Fruit fly (Drosophila melanogaster) whole organism, prepupa: ENCODE measurements around the gene TBC1D23.

Source experiments
- Blimp-1 ChIP-seq: fragments of 200-800 bp; sonication (Bioruptor generic); optimal IDR thresholded peaks from 3 replicates; lab custom pipeline; 2017; ENCODE audit warnings: missing biosample characterization, missing genetic modification characterization, mild to moderate bottlenecking, moderate library complexity, missing genetic modification reagents
- CG10669 ChIP-seq: fragments of 200-800 bp; sonication (Bioruptor generic); optimal IDR thresholded peaks from 3 replicates; lab custom pipeline; 2018; ENCODE audit warnings: missing biosample characterization, mild to moderate bottlenecking, missing genetic modification characterization, moderate library complexity
- CG11294 ChIP-seq: fragments of 200-800 bp; sonication (Bioruptor generic); IDR thresholded peaks from 2 replicates; pipeline ENCODE4 v1.3.6; 2022; ENCODE audit warnings: missing biosample characterization, missing genetic modification characterization
- CG11762 ChIP-seq: fragments of 200-800 bp; sonication (Bioruptor generic); optimal IDR thresholded peaks from 3 replicates; lab custom pipeline; 2016; ENCODE audit warnings: missing biosample characterization, missing genetic modification characterization; ENCODE audit not compliant: insufficient read depth
- CG15336 ChIP-seq: fragments of 200-800 bp; sonication (Bioruptor generic); IDR thresholded peaks from 2 replicates; pipeline ENCODE4 v1.3.6; 2022; ENCODE audit warnings: missing biosample characterization, missing genetic modification characterization
- CG1621 ChIP-seq: fragments of 200-800 bp; sonication (Bioruptor generic); optimal IDR thresholded peaks from 3 replicates; lab custom pipeline; 2018; ENCODE audit warnings: missing biosample characterization, mild to moderate bottlenecking, missing genetic modification characterization
- CG16779 ChIP-seq: fragments of 200-800 bp; sonication (Bioruptor generic); optimal IDR thresholded peaks from 3 replicates; lab custom pipeline; 2017; ENCODE audit warnings: missing biosample characterization, mild to moderate bottlenecking, missing genetic modification characterization
- CG3032 ChIP-seq: fragments of 200-800 bp; optimal IDR thresholded peaks from 2 replicates; lab custom pipeline; 2019; ENCODE audit warnings: missing biosample characterization, mild to moderate bottlenecking, missing genetic modification characterization, moderate library complexity
- CG31627 ChIP-seq: fragments of 200-800 bp; sonication (Bioruptor generic); optimal IDR thresholded peaks from 3 replicates; lab custom pipeline; 2016; ENCODE audit warnings: missing biosample characterization, missing genetic modification characterization
- CG34406 ChIP-seq: fragments of 200-800 bp; sonication (Bioruptor generic); optimal IDR thresholded peaks from 3 replicates; lab custom pipeline; 2016; ENCODE audit warnings: missing biosample characterization, missing genetic modification characterization
- CG4318 ChIP-seq: fragments of 200-800 bp; sonication (Bioruptor generic); optimal IDR thresholded peaks from 3 replicates; lab custom pipeline; 2017; ENCODE audit warnings: missing biosample characterization, mild to moderate bottlenecking, missing genetic modification characterization
- CG6163 ChIP-seq: fragments of 200-800 bp; sonication (Bioruptor generic); IDR thresholded peaks from 3 replicates; pipeline ENCODE4 v1.3.6; 2022; ENCODE audit warnings: missing biosample characterization, missing genetic modification characterization
- CG6276 ChIP-seq: fragments of 200-800 bp; sonication (Bioruptor generic); optimal IDR thresholded peaks from 2 replicates; lab custom pipeline; 2017; ENCODE audit warnings: missing biosample characterization, mild to moderate bottlenecking, missing genetic modification characterization
- CG6792 ChIP-seq: fragments of 200-800 bp; sonication (Bioruptor generic); optimal IDR thresholded peaks from 3 replicates; lab custom pipeline; 2016; ENCODE audit warnings: missing biosample characterization, missing genetic modification characterization
- CG6808 ChIP-seq: fragments of 200-800 bp; sonication (Bioruptor generic); optimal IDR thresholded peaks from 3 replicates; lab custom pipeline; 2017; ENCODE audit warnings: missing biosample characterization, missing genetic modification characterization, mild to moderate bottlenecking, moderate library complexity, missing genetic modification reagents
- CG6854 ChIP-seq: fragments of 200-800 bp; sonication (Bioruptor generic); optimal IDR thresholded peaks from 2 replicates; lab custom pipeline; 2017; ENCODE audit warnings: missing biosample characterization, mild to moderate bottlenecking, missing genetic modification characterization
- CG7368 ChIP-seq: fragments of 200-800 bp; sonication (Bioruptor generic); optimal IDR thresholded peaks from 3 replicates; lab custom pipeline; 2016; ENCODE audit warnings: missing biosample characterization, missing genetic modification characterization
- CG8119 ChIP-seq: fragments of 200-800 bp; sonication (Bioruptor generic); IDR thresholded peaks from 3 replicates; pipeline ENCODE4 v1.3.6; 2022; ENCODE audit warnings: missing biosample characterization, missing genetic modification characterization
- CG8319 ChIP-seq: fragments of 200-800 bp; sonication (Bioruptor generic); optimal IDR thresholded peaks from 3 replicates; lab custom pipeline; 2016; ENCODE audit warnings: missing biosample characterization, missing genetic modification characterization
- CG8632 ChIP-seq: fragments of 200-800 bp; sonication (Bioruptor generic); optimal IDR thresholded peaks from 3 replicates; lab custom pipeline; 2016; ENCODE audit warnings: missing biosample characterization, missing genetic modification characterization
- CG9139 ChIP-seq: fragments of 200-800 bp; sonication (Bioruptor generic); optimal IDR thresholded peaks from 3 replicates; lab custom pipeline; 2017; ENCODE audit warnings: missing biosample characterization, mild to moderate bottlenecking, missing genetic modification characterization
- Eip75B ChIP-seq: fragments of 200-800 bp; sonication (Bioruptor generic); optimal IDR thresholded peaks from 3 replicates; lab custom pipeline; 2016; ENCODE audit warnings: missing biosample characterization, missing genetic modification characterization
- Eip78C ChIP-seq: fragments of 200-800 bp; sonication (Bioruptor generic); peaks from one replicate; lab custom pipeline; 2016; ENCODE audit warnings: missing biosample characterization, missing genetic modification characterization
- Ets21C ChIP-seq: fragments of 200-800 bp; sonication (Bioruptor generic); optimal IDR thresholded peaks from 3 replicates; lab custom pipeline; 2016; ENCODE audit warnings: missing biosample characterization, missing genetic modification characterization
- Gug ChIP-seq: fragments of 200-800 bp; sonication (Bioruptor generic); IDR thresholded peaks from 2 replicates; pipeline ENCODE4 v1.3.6; 2022; ENCODE audit warnings: missing biosample characterization, missing genetic modification characterization
- Hr38 ChIP-seq: sonication (Bioruptor generic); optimal IDR thresholded peaks from 2 replicates; lab custom pipeline; 2016; ENCODE audit warnings: missing biosample characterization, missing genetic modification characterization
- Hr39 ChIP-seq: fragments of 200-800 bp; sonication (Bioruptor generic); optimal IDR thresholded peaks from 2 replicates; lab custom pipeline; 2016; ENCODE audit warnings: missing biosample characterization, missing genetic modification characterization
- Hr4 ChIP-seq: fragments of 200-800 bp; sonication (Bioruptor generic); optimal IDR thresholded peaks from 3 replicates; lab custom pipeline; 2016; ENCODE audit warnings: missing biosample characterization, missing genetic modification characterization
- Lpt ChIP-seq: fragments of 200-800 bp; sonication (Bioruptor generic); optimal IDR thresholded peaks from 3 replicates; lab custom pipeline; 2016; ENCODE audit warnings: missing biosample characterization, missing genetic modification characterization
- Met ChIP-seq: fragments of 200-800 bp; sonication (Bioruptor generic); optimal IDR thresholded peaks from 3 replicates; lab custom pipeline; 2016; ENCODE audit warnings: missing biosample characterization, missing genetic modification characterization
- Smox ChIP-seq: fragments of 200-800 bp; sonication (Bioruptor generic); optimal IDR thresholded peaks from 3 replicates; lab custom pipeline; 2016; ENCODE audit warnings: missing biosample characterization, missing genetic modification characterization
- Sox102F ChIP-seq: fragments of 200-800 bp; sonication (Bioruptor generic); optimal IDR thresholded peaks from 2 replicates; lab custom pipeline; 2016; ENCODE audit warnings: missing biosample characterization, mild to moderate bottlenecking, missing genetic modification characterization
- Sox14 ChIP-seq: fragments of 200-800 bp; sonication (Bioruptor generic); optimal IDR thresholded peaks from 3 replicates; lab custom pipeline; 2016; ENCODE audit warnings: missing biosample characterization, missing genetic modification characterization
- Sox15 ChIP-seq: fragments of 200-800 bp; sonication (Bioruptor generic); optimal IDR thresholded peaks from 3 replicates; lab custom pipeline; 2016; ENCODE audit warnings: missing biosample characterization, missing genetic modification characterization
- achi ChIP-seq: fragments of 200-800 bp; sonication (Bioruptor generic); optimal IDR thresholded peaks from 3 replicates; lab custom pipeline; 2016; ENCODE audit warnings: missing biosample characterization, missing genetic modification characterization
- acj6 ChIP-seq: fragments of 200-800 bp; sonication (Bioruptor generic); optimal IDR thresholded peaks from 3 replicates; lab custom pipeline; 2016; ENCODE audit warnings: missing biosample characterization, missing genetic modification characterization
- cyc ChIP-seq: fragments of 200-800 bp; sonication (Bioruptor generic); optimal IDR thresholded peaks from 3 replicates; lab custom pipeline; 2016; ENCODE audit warnings: missing biosample characterization, missing genetic modification characterization
- dac ChIP-seq: fragments of 200-800 bp; sonication (Bioruptor generic); optimal IDR thresholded peaks from 2 replicates; lab custom pipeline; 2017; ENCODE audit warnings: missing biosample characterization, mild to moderate bottlenecking, missing genetic modification characterization
- dsx ChIP-seq: fragments of 200-800 bp; optimal IDR thresholded peaks from 3 replicates; lab custom pipeline; 2019; ENCODE audit warnings: missing biosample characterization, mild to moderate bottlenecking, missing genetic modification characterization, moderate library complexity; ENCODE audit not compliant: poor library complexity, severe bottlenecking
- eg ChIP-seq: fragments of 200-800 bp; sonication (Bioruptor generic); IDR thresholded peaks from 3 replicates; pipeline ENCODE4 v1.3.6; 2022; ENCODE audit warnings: missing biosample characterization, missing genetic modification characterization
- esn ChIP-seq: fragments of 200-800 bp; sonication (Bioruptor generic); optimal IDR thresholded peaks from 2 replicates; lab custom pipeline; 2016; ENCODE audit warnings: missing biosample characterization, mild to moderate bottlenecking, missing genetic modification characterization, moderate library complexity
- fd59A ChIP-seq: fragments of 200-800 bp; sonication (Bioruptor generic); optimal IDR thresholded peaks from 2 replicates; lab custom pipeline; 2017; ENCODE audit warnings: missing biosample characterization, mild to moderate bottlenecking, missing genetic modification characterization, missing genetic modification reagents
- fkh ChIP-seq: fragments of 200-800 bp; sonication (Bioruptor generic); optimal IDR thresholded peaks from 3 replicates; lab custom pipeline; 2017; ENCODE audit warnings: missing biosample characterization, mild to moderate bottlenecking, missing genetic modification characterization, moderate library complexity
- lz ChIP-seq: fragments of 200-800 bp; sonication (Bioruptor generic); optimal IDR thresholded peaks from 3 replicates; lab custom pipeline; 2016; ENCODE audit warnings: missing biosample characterization, missing genetic modification characterization
- net ChIP-seq: fragments of 200-800 bp; sonication (Bioruptor generic); optimal IDR thresholded peaks from 3 replicates; lab custom pipeline; 2016; ENCODE audit warnings: missing biosample characterization, missing genetic modification characterization
- pdm3 ChIP-seq: fragments of 200-800 bp; sonication (Bioruptor generic); optimal IDR thresholded peaks from 3 replicates; lab custom pipeline; 2016; ENCODE audit warnings: missing biosample characterization, missing genetic modification characterization
- salr ChIP-seq, 2 experiments: fragments of 200-800 bp; sonication (Bioruptor generic); optimal IDR thresholded peaks; 3 replicates each; lab custom pipeline; 2016 to 2018; ENCODE audit warnings: missing biosample characterization in 2 of 2, missing genetic modification characterization in 2 of 2, mild to moderate bottlenecking in 1 of 2
- spab ChIP-seq: fragments of 200-800 bp; sonication (Bioruptor generic); optimal IDR thresholded peaks from 2 replicates; lab custom pipeline; 2017; ENCODE audit warnings: missing biosample characterization, mild to moderate bottlenecking, missing genetic modification characterization, missing genetic modification reagents
- ss ChIP-seq, 2 experiments: fragments of 200-800 bp; sonication (Bioruptor generic); optimal IDR thresholded peaks; 2 replicates in 1 of 2; 3 replicates in 1 of 2; lab custom pipeline; 2017 to 2018; ENCODE audit warnings: mild to moderate bottlenecking in 2 of 2, missing biosample characterization in 2 of 2, missing genetic modification characterization in 2 of 2, moderate library complexity in 1 of 2
- svp ChIP-seq: fragments of 200-800 bp; sonication (Bioruptor generic); peaks from one replicate; lab custom pipeline; 2016; ENCODE audit warnings: missing biosample characterization, missing genetic modification characterization
- topi ChIP-seq: fragments of 200-800 bp; sonication (Bioruptor generic); optimal IDR thresholded peaks from 3 replicates; lab custom pipeline; 2016; ENCODE audit warnings: missing biosample characterization, missing genetic modification characterization
- vri ChIP-seq: fragments of 200-800 bp; sonication (Bioruptor generic); optimal IDR thresholded peaks from 3 replicates; lab custom pipeline; 2016; ENCODE audit warnings: missing biosample characterization, mild to moderate bottlenecking, missing genetic modification characterization

Gene TBC1D23

dm6 chr2L:1086312-1086906 is 42.7 kb upstream of the TBC1D23 start:
- TF ChIP-seq Hr4 (GFP tag; lab: Kevin White, UChicago) = no peak
- no peak for TF ChIP-seq Blimp-1 (GFP tag; lab: Kevin White, UChicago)
- no peak for TF ChIP-seq CG7368
- peak; percentile 43; the same call in 1 of the 3 replicates for TF ChIP-seq CG8119
- peak; percentile 2 for TF ChIP-seq spab (GFP tag; lab: Kevin White, UChicago)
- TF ChIP-seq CG15336 (GFP tag; lab: Robert Waterston, UW) = 0 out of 2 replicates have a peak, but pooled peaks have one; percentile 27
- no peak for TF ChIP-seq CG1621 (tag; lab: Kevin White, UChicago)
- no peak for TF ChIP-seq CG8632 (GFP tag; lab: Kevin White, UChicago)
- peak; percentile 20 for TF ChIP-seq cyc (GFP tag; lab: Kevin White, UChicago)
- no peak for TF ChIP-seq vri (GFP tag; lab: Kevin White, UChicago)
- no peak for TF ChIP-seq CG16779 (tag; lab: Kevin White, UChicago)
- TF ChIP-seq CG6808 (GFP tag; lab: Kevin White, UChicago) = no peak
- TF ChIP-seq dsx (GFP tag; lab: Kevin White, UChicago) = no peak
- 0 out of 2 replicates have a peak, but pooled peaks have one; percentile 21 for TF ChIP-seq CG11294 (GFP tag; lab: Robert Waterston, UW)
- no peak for TF ChIP-seq CG9139 (GFP tag; lab: Kevin White, UChicago)
- no peak for TF ChIP-seq topi (GFP tag; lab: Kevin White, UChicago)
- no peak for TF ChIP-seq CG11762 (GFP tag; lab: Kevin White, UChicago)
- no peak for TF ChIP-seq Sox15
- no peak for TF ChIP-seq esn (GFP tag; lab: Kevin White, UChicago)
- TF ChIP-seq CG6854 (GFP tag; lab: Kevin White, UChicago) = no peak
- no peak for TF ChIP-seq salr (GFP tag; optimal IDR thresholded peaks at IDR 0.05; lab: Kevin White, UChicago)
- TF ChIP-seq acj6 = peak; percentile 29
- no peak for TF ChIP-seq Sox102F
- TF ChIP-seq Hr38 (GFP tag; lab: Kevin White, UChicago) = peak; percentile 14
- TF ChIP-seq lz (GFP tag; lab: Kevin White, UChicago) = no peak
- peak; percentile 34 for TF ChIP-seq achi
- TF ChIP-seq dac (GFP tag; lab: Kevin White, UChicago) = no peak
- no peak for TF ChIP-seq Ets21C
- no peak for TF ChIP-seq Lpt (GFP tag; lab: Kevin White, UChicago)
- TF ChIP-seq CG34406 (GFP tag; lab: Kevin White, UChicago) = no peak
- TF ChIP-seq CG31627 = peak; percentile 21
- TF ChIP-seq eg (GFP tag; lab: Robert Waterston, UW) = peak; percentile 53; the same call in 1 of the 3 replicates
- TF ChIP-seq Met (GFP tag; lab: Kevin White, UChicago) = no peak
- no peak for TF ChIP-seq CG4318 (GFP tag; lab: Kevin White, UChicago)
- no peak for TF ChIP-seq pdm3 (GFP tag; lab: Kevin White, UChicago)
- TF ChIP-seq CG10669 (GFP tag; lab: Kevin White, UChicago) = peak; percentile 36
- TF ChIP-seq fkh = no peak
- no peak for TF ChIP-seq Hr39 (GFP tag; lab: Kevin White, UChicago)
- peak; percentile 40 for TF ChIP-seq Gug (GFP tag; lab: Robert Waterston, UW)
- no peak for TF ChIP-seq fd59A (GFP tag; lab: Kevin White, UChicago)
- no peak for TF ChIP-seq CG8319 (GFP tag; lab: Kevin White, UChicago)
- TF ChIP-seq net = no peak
- no peak for TF ChIP-seq CG3032 (tag; lab: Kevin White, UChicago)
- no peak for TF ChIP-seq ss (GFP tag; optimal IDR thresholded peaks at IDR 0.05; lab: Kevin White, UChicago)
- TF ChIP-seq CG6163 = peak; percentile 58; the same call in 1 of the 3 replicates
- TF ChIP-seq Eip75B = no peak
- TF ChIP-seq svp = peak; percentile 66
- no peak for TF ChIP-seq CG6276
- peak; percentile 22 for TF ChIP-seq Sox14
- no peak for TF ChIP-seq Eip78C (GFP tag; lab: Kevin White, UChicago)
- no peak for TF ChIP-seq CG6792 (GFP tag; lab: Kevin White, UChicago)
- TF ChIP-seq Smox (GFP tag; lab: Kevin White, UChicago) = no peak
